Worm (Caenorhabditis elegans): Measurements from ENCODE around the gene srh-24.

- no peak for TF ChIP-seq lsl-1 (GFP tag; optimal IDR thresholded peaks at IDR 0.05)
- no peak for TF ChIP-seq unc-62 (GFP tag; optimal IDR thresholded peaks at IDR 0.05)
- no peak for TF ChIP-seq unc-130 (GFP tag; optimal IDR thresholded peaks at IDR 0.05)
- no peak for TF ChIP-seq Y56A3A.18 (GFP tag; IDR thresholded peaks at IDR 0.05)
- no peak for TF ChIP-seq ama-1 (optimal IDR thresholded peaks at IDR 0.05)
- no peak for TF ChIP-seq ama-1 (GFP tag; optimal IDR thresholded peaks at IDR 0.05)
- TF ChIP-seq rcor-1 (GFP tag; IDR thresholded peaks at IDR 0.05): no peak
- no peak for TF ChIP-seq ceh-91 (GFP tag; IDR thresholded peaks at IDR 0.05)
- no peak for TF ChIP-seq snpc-4 (GFP tag; optimal IDR thresholded peaks at IDR 0.05)
- TF ChIP-seq snpc-4 (tag; optimal IDR thresholded peaks at IDR 0.05): no peak
- TF ChIP-seq F39B2.1 (GFP tag; IDR thresholded peaks at IDR 0.05): no peak
- TF ChIP-seq cebp-2 (GFP tag; IDR thresholded peaks at IDR 0.05): no peak
- TF ChIP-seq sea-2 (GFP tag; IDR thresholded peaks at IDR 0.05): no peak
- no peak for TF ChIP-seq Y67H2A.10 (GFP tag; conservative IDR thresholded peaks at IDR 0.05)
- no peak for TF ChIP-seq zim-3 (tag; optimal IDR thresholded peaks at IDR 0.05)
- TF ChIP-seq xnd-1 (tag; optimal IDR thresholded peaks at IDR 0.05): no peak
Measured at ce11 chrV:13992485-13992884, 31.7 kb upstream of the srh-24 start, which contains the start of gene droe-4.

Measured in whole organism, young adult.